Fruit fly (Drosophila melanogaster) whole organism, embryonic: ENCODE results near the gene mld.

ENCODE experiments used
- ATbp ChIP-seq: fragments of 200-800 bp; sonication (Bioruptor generic); optimal IDR thresholded peaks from 2 replicates; lab custom pipeline; 2017; ENCODE audit warnings: missing biosample characterization, mild to moderate bottlenecking, missing genetic modification characterization, missing genetic modification reagents
- CG10209 ChIP-seq: fragments of 200-800 bp; sonication (Bioruptor generic); optimal IDR thresholded peaks from 3 replicates; lab custom pipeline; 2017; ENCODE audit warnings: missing biosample characterization, mild to moderate bottlenecking, missing genetic modification characterization, missing genetic modification reagents
- CG1024 ChIP-seq: fragments of 200-800 bp; sonication (Bioruptor generic); IDR thresholded peaks from 2 replicates; pipeline ENCODE4 v1.3.6; 2022; ENCODE audit warnings: missing biosample characterization, missing genetic modification characterization
- CG10267 ChIP-seq: fragments of 200-800 bp; sonication (Bioruptor generic); optimal IDR thresholded peaks from 2 replicates; lab custom pipeline; 2018; ENCODE audit warnings: missing biosample characterization, mild to moderate bottlenecking, missing genetic modification characterization, moderate library complexity
- CG10321 ChIP-seq: fragments of 200-800 bp; sonication (Bioruptor generic); IDR thresholded peaks from 2 replicates; pipeline ENCODE4 v1.3.6; 2022; ENCODE audit warnings: missing biosample characterization, missing genetic modification characterization
- CG10543 ChIP-seq: fragments of 200-800 bp; sonication (Bioruptor generic); optimal IDR thresholded peaks from 3 replicates; lab custom pipeline; 2017; ENCODE audit warnings: missing biosample characterization, mild to moderate bottlenecking, missing genetic modification characterization, moderate library complexity
- CG11093 ChIP-seq: fragments of 200-800 bp; sonication (Bioruptor generic); IDR thresholded peaks from 3 replicates; pipeline ENCODE4 v1.3.6; 2022; ENCODE audit warnings: missing biosample characterization, missing genetic modification characterization
- CG11504 ChIP-seq: fragments of 200-800 bp; sonication (Bioruptor generic); optimal IDR thresholded peaks from 3 replicates; lab custom pipeline; 2019; ENCODE audit warnings: missing biosample characterization, mild to moderate bottlenecking, missing genetic modification characterization, moderate library complexity
- CG11723 ChIP-seq: fragments of 200-800 bp; sonication (Bioruptor generic); optimal IDR thresholded peaks from 2 replicates; lab custom pipeline; 2017; ENCODE audit warnings: missing biosample characterization, mild to moderate bottlenecking, missing genetic modification characterization
- CG12744 ChIP-seq: fragments of 200-800 bp; sonication (Bioruptor generic); optimal IDR thresholded peaks from 2 replicates; lab custom pipeline; 2016; ENCODE audit warnings: missing biosample characterization, missing genetic modification characterization
- CG12942 ChIP-seq: fragments of 200-800 bp; sonication (Bioruptor generic); optimal IDR thresholded peaks from 3 replicates; lab custom pipeline; 2016; ENCODE audit warnings: missing biosample characterization, missing genetic modification characterization
- CG15479 ChIP-seq: fragments of 200-800 bp; sonication (Bioruptor generic); optimal IDR thresholded peaks from 3 replicates; lab custom pipeline; 2019; ENCODE audit warnings: missing biosample characterization, mild to moderate bottlenecking, missing genetic modification characterization, moderate library complexity
- CG1603 ChIP-seq: fragments of 200-800 bp; sonication (Bioruptor generic); optimal IDR thresholded peaks from 2 replicates; lab custom pipeline; 2019; ENCODE audit warnings: missing biosample characterization, mild to moderate bottlenecking, missing genetic modification characterization, moderate library complexity
- CG17361 ChIP-seq: fragments of 200-800 bp; sonication (Bioruptor generic); IDR thresholded peaks from 3 replicates; pipeline ENCODE4 v1.3.6; 2022; ENCODE audit warnings: missing biosample characterization, missing genetic modification characterization
- CG17568 ChIP-seq: fragments of 200-800 bp; sonication (Bioruptor generic); optimal IDR thresholded peaks from 2 replicates; lab custom pipeline; 2018; ENCODE audit warnings: missing biosample characterization, mild to moderate bottlenecking, missing genetic modification characterization, moderate library complexity
- CG18619 ChIP-seq: fragments of 200-800 bp; sonication (Bioruptor generic); optimal IDR thresholded peaks from 3 replicates; lab custom pipeline; 2017; ENCODE audit warnings: missing biosample characterization, mild to moderate bottlenecking, missing genetic modification characterization
- CG2199 ChIP-seq: fragments of 200-800 bp; sonication (Bioruptor generic); IDR thresholded peaks from 3 replicates; pipeline ENCODE4 v1.3.6; 2022; ENCODE audit warnings: missing biosample characterization, missing genetic modification characterization
- CG2889 ChIP-seq: fragments of 200-800 bp; sonication (Bioruptor generic); IDR thresholded peaks from 3 replicates; pipeline ENCODE4 v1.3.6; 2022; ENCODE audit warnings: missing biosample characterization, missing genetic modification characterization
- CG31365 ChIP-seq: fragments of 200-800 bp; sonication (Bioruptor generic); optimal IDR thresholded peaks from 2 replicates; lab custom pipeline; 2018; ENCODE audit warnings: missing biosample characterization, mild to moderate bottlenecking, missing genetic modification characterization
- CG32767 ChIP-seq: fragments of 200-800 bp; sonication (Bioruptor generic); IDR thresholded peaks from 2 replicates; pipeline ENCODE4 v1.3.6; 2022; ENCODE audit warnings: missing biosample characterization, missing genetic modification characterization
- CG33213 ChIP-seq: fragments of 200-800 bp; sonication (Bioruptor generic); optimal IDR thresholded peaks from 3 replicates; lab custom pipeline; 2016; ENCODE audit warnings: missing biosample characterization, missing genetic modification characterization
- CG34376 ChIP-seq: fragments of 200-800 bp; sonication (Bioruptor generic); optimal IDR thresholded peaks from 2 replicates; lab custom pipeline; 2018; ENCODE audit warnings: missing biosample characterization, mild to moderate bottlenecking, missing genetic modification characterization
- CG3726 ChIP-seq: fragments of 200-800 bp; sonication (Bioruptor generic); IDR thresholded peaks from 3 replicates; pipeline ENCODE4, ENCODE4 v1.3.6; 2022; ENCODE audit warnings: missing biosample characterization, missing genetic modification characterization
- CG4328 ChIP-seq: fragments of 200-800 bp; sonication (Bioruptor generic); optimal IDR thresholded peaks from 3 replicates; lab custom pipeline; 2017; ENCODE audit warnings: missing biosample characterization, missing genetic modification reagents, missing genetic modification characterization
- CG6683 ChIP-seq: fragments of 200-800 bp; sonication (Bioruptor generic); optimal IDR thresholded peaks from 2 replicates; lab custom pipeline; 2017; ENCODE audit warnings: missing biosample characterization, mild to moderate bottlenecking, missing genetic modification characterization, missing genetic modification reagents
- CG6689 ChIP-seq: fragments of 200-800 bp; sonication (Bioruptor generic); IDR thresholded peaks from 2 replicates; pipeline ENCODE4 v1.3.6; 2022; ENCODE audit warnings: missing biosample characterization, missing genetic modification characterization
- CG6791 ChIP-seq: fragments of 200-800 bp; sonication (Bioruptor generic); IDR thresholded peaks from 3 replicates; pipeline ENCODE4 v1.3.6; 2022; ENCODE audit warnings: missing biosample characterization, missing genetic modification characterization; ENCODE audit not compliant: partially characterized antibody
- CG6813 ChIP-seq: fragments of 200-800 bp; sonication (Bioruptor generic); optimal IDR thresholded peaks from 2 replicates; lab custom pipeline; 2017; ENCODE audit warnings: missing biosample characterization, missing genetic modification characterization, mild to moderate bottlenecking, moderate library complexity, missing genetic modification reagents
- Deaf1 ChIP-seq: fragments of 200-800 bp; optimal IDR thresholded peaks from 3 replicates; lab custom pipeline; 2019; ENCODE audit warnings: missing biosample characterization, mild to moderate bottlenecking, missing genetic modification characterization, moderate library complexity
- Dip2 ChIP-seq: fragments of 200-800 bp; sonication (Bioruptor generic); IDR thresholded peaks from 2 replicates; pipeline ENCODE4 v1.3.6; 2022; ENCODE audit warnings: missing biosample characterization, missing genetic modification characterization
- Fer1 ChIP-seq: fragments of 200-800 bp; sonication (Bioruptor generic); optimal IDR thresholded peaks from 2 replicates; lab custom pipeline; 2017; ENCODE audit warnings: missing biosample characterization, mild to moderate bottlenecking, missing genetic modification characterization
- H15 ChIP-seq: fragments of 200-800 bp; sonication (Bioruptor generic); IDR thresholded peaks from 3 replicates; pipeline ENCODE4 v1.3.6; 2022; ENCODE audit warnings: missing biosample characterization, missing genetic modification characterization
- HLH4C ChIP-seq: fragments of 200-800 bp; sonication (Bioruptor generic); IDR thresholded peaks from 3 replicates; pipeline ENCODE4 v1.3.6; 2022; ENCODE audit warnings: missing biosample characterization, missing genetic modification characterization; ENCODE audit not compliant: partially characterized antibody
- Hsf ChIP-seq: fragments of 200-800 bp; sonication (Bioruptor generic); optimal IDR thresholded peaks from 3 replicates; lab custom pipeline; 2016; ENCODE audit warnings: missing biosample characterization, missing genetic modification characterization
- Nf-YC ChIP-seq: fragments of 200-800 bp; optimal IDR thresholded peaks from 3 replicates; lab custom pipeline; 2019; ENCODE audit warnings: missing biosample characterization, mild to moderate bottlenecking, missing genetic modification characterization, moderate library complexity
- Poxn ChIP-seq: fragments of 200-800 bp; sonication (Bioruptor generic); IDR thresholded peaks from 2 replicates; pipeline ENCODE4 v1.3.6; 2022; ENCODE audit warnings: missing biosample characterization, missing genetic modification characterization
- Rfx ChIP-seq: fragments of 200-800 bp; sonication (Bioruptor generic); IDR thresholded peaks from 2 replicates; pipeline ENCODE4 v1.3.6; 2022; ENCODE audit warnings: missing biosample characterization, missing genetic modification characterization
- Sox100B ChIP-seq: fragments of 200-800 bp; sonication (Bioruptor generic); optimal IDR thresholded peaks from 3 replicates; lab custom pipeline; 2018; ENCODE audit warnings: missing biosample characterization, mild to moderate bottlenecking, missing genetic modification characterization
- Spps ChIP-seq: fragments of 200-800 bp; sonication (Bioruptor generic); optimal IDR thresholded peaks from 2 replicates; lab custom pipeline; 2018; ENCODE audit warnings: missing biosample characterization, mild to moderate bottlenecking, missing genetic modification characterization
- bcd ChIP-seq: fragments of 200-800 bp; sonication (Bioruptor generic); optimal IDR thresholded peaks from 2 replicates; lab custom pipeline; 2017; ENCODE audit warnings: missing biosample characterization, mild to moderate bottlenecking, missing genetic modification characterization
- eve ChIP-seq, 2 experiments: fragments of >200 bp; optimal IDR thresholded peaks; 2 replicates each; lab custom pipeline; 2017; ENCODE audit warnings: missing biosample characterization in 2 of 2, missing genetic modification characterization in 2 of 2
- gem ChIP-seq: fragments of 200-800 bp; sonication (Bioruptor generic); optimal IDR thresholded peaks from 2 replicates; lab custom pipeline; 2019; ENCODE audit warnings: missing biosample characterization, mild to moderate bottlenecking, missing genetic modification characterization, moderate library complexity
- lmd ChIP-seq: fragments of 200-800 bp; sonication (Bioruptor generic); IDR thresholded peaks from 2 replicates; pipeline ENCODE4 v1.3.6; 2022; ENCODE audit warnings: missing biosample characterization, missing genetic modification characterization
- lola ChIP-seq, 3 experiments: fragments of >200 bp in 2 of 3; fragments of 200-800 bp in 1 of 3; sonication (Bioruptor generic) in 1 of 3; optimal IDR thresholded peaks; 2 replicates each; lab custom pipeline; 2017 to 2019; ENCODE audit warnings: missing biosample characterization in 3 of 3, missing genetic modification characterization in 3 of 3, mild to moderate bottlenecking in 1 of 3, moderate library complexity in 1 of 3
- mirr ChIP-seq: fragments of 200-800 bp; sonication (Bioruptor generic); optimal IDR thresholded peaks from 3 replicates; lab custom pipeline; 2018; ENCODE audit warnings: missing biosample characterization, mild to moderate bottlenecking, missing genetic modification characterization
- onecut ChIP-seq: fragments of 200-800 bp; sonication (Bioruptor generic); IDR thresholded peaks from 2 replicates; pipeline ENCODE4 v1.3.6; 2022; ENCODE audit warnings: missing biosample characterization, missing genetic modification characterization
- otp ChIP-seq: fragments of 200-800 bp; sonication (Bioruptor generic); IDR thresholded peaks from 3 replicates; pipeline ENCODE4, ENCODE4 v1.3.6; 2022; ENCODE audit warnings: missing biosample characterization, missing genetic modification characterization
- repo ChIP-seq: fragments of 200-800 bp; sonication (Bioruptor generic); optimal IDR thresholded peaks from 2 replicates; lab custom pipeline; 2016; ENCODE audit warnings: missing biosample characterization, missing genetic modification characterization
- salm ChIP-seq: fragments of 200-800 bp; sonication (Bioruptor generic); optimal IDR thresholded peaks from 2 replicates; lab custom pipeline; 2018; ENCODE audit warnings: missing biosample characterization, mild to moderate bottlenecking, missing genetic modification characterization
- twi ChIP-seq: fragments of 200-800 bp; optimal IDR thresholded peaks from 2 replicates; lab custom pipeline; 2019; ENCODE audit warnings: missing biosample characterization, mild to moderate bottlenecking, missing genetic modification characterization, moderate library complexity

The mld gene

DNA sequence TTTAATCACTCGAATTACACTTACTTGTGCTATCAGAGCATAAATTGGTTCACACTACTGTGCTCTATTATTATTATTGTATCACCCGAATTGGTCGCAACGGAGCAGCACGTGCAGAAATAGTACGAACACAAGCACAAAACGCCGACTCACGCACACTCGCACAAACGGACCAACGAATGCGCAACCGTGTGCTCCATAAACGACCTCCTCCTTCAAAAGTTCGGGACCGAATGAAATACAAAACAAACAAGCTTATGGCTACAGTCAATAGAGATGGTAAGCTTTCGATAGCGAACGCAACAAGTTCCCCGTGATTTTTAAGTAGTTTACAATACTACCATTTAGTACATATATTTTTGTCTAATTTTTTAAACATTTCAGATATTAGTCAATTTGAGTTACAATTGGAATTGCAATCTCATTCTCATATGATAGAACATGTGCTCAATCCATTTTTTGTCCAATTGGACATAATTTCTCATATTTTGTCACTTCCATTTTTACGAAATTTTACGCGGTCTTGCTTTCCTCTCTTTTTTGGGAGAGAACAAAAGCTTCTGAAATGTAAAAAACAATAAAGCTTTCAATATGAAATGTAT is 41.7 kb upstream of the mld start, which contains the start of gene Cftr (continued):
- no peak for TF ChIP-seq Spps (tag; lab: Kevin White, UChicago)
- peak; percentile 40 for TF ChIP-seq CG17568
- no peak for TF ChIP-seq CG6791
- TF ChIP-seq Poxn (GFP tag; lab: Robert Waterston, UW): no peak
- peak; percentile 74 for TF ChIP-seq CG10543 (GFP tag; lab: Kevin White, UChicago)
- peak; percentile 66 for TF ChIP-seq CG11504 (tag; lab: Kevin White, UChicago)
- no peak for TF ChIP-seq Dip2 (GFP tag; lab: Robert Waterston, UW)
- TF ChIP-seq lola (GFP tag; optimal IDR thresholded peaks at IDR 0.05; lab: Kevin White, UChicago): no peak
- TF ChIP-seq CG2889 (GFP tag; lab: Robert Waterston, UW): no peak
- no peak for TF ChIP-seq CG32767 (GFP tag; lab: Robert Waterston, UW)
- TF ChIP-seq gem (tag; lab: Kevin White, UChicago): no peak
- TF ChIP-seq CG1603 (tag; lab: Kevin White, UChicago): no peak
- no peak for TF ChIP-seq CG10321
- peak; percentile 61 for TF ChIP-seq CG10267
- TF ChIP-seq CG1024 (GFP tag; lab: Robert Waterston, UW): 0 out of 2 replicates have a peak, but pooled peaks have one; percentile 17
- TF ChIP-seq twi (tag; lab: Kevin White, UChicago): no peak
- peak; percentile 33 for TF ChIP-seq repo (GFP tag; lab: Kevin White, UChicago)
- TF ChIP-seq lmd (GFP tag; lab: Robert Waterston, UW): no peak
- no peak for TF ChIP-seq CG2199 (GFP tag; lab: Robert Waterston, UW)
- no peak for TF ChIP-seq CG10209 (GFP tag; lab: Kevin White, UChicago)
- no peak for TF ChIP-seq CG11093 (GFP tag; lab: Robert Waterston, UW)
- TF ChIP-seq otp (GFP tag; lab: Robert Waterston, UW): peak; percentile 36; the same call in 1 of the 3 replicates
- peak; percentile 81 for TF ChIP-seq Rfx (GFP tag; lab: Robert Waterston, UW)
- TF ChIP-seq onecut: peak; percentile 48; the same call in 1 of the 2 replicates
- peak; percentile 30 for TF ChIP-seq CG33213
- TF ChIP-seq CG12942 (GFP tag; lab: Kevin White, UChicago): no peak
- no peak for TF ChIP-seq salm (tag; lab: Kevin White, UChicago)
- peak; percentile 88 for TF ChIP-seq mirr
- TF ChIP-seq CG4328 (GFP tag; lab: Kevin White, UChicago): peak; percentile 23
- TF ChIP-seq CG17361 (GFP tag; lab: Robert Waterston, UW): no peak
- TF ChIP-seq CG11723 (GFP tag; lab: Kevin White, UChicago): no peak
- no peak for TF ChIP-seq CG6689 (GFP tag; lab: Robert Waterston, UW)
- TF ChIP-seq CG12744 (GFP tag; lab: Kevin White, UChicago): peak; percentile 70
- TF ChIP-seq HLH4C (GFP tag; lab: Robert Waterston, UW): peak; percentile 50
- no peak for TF ChIP-seq ATbp (GFP tag; lab: Kevin White, UChicago)
- TF ChIP-seq CG18619 (GFP tag; lab: Kevin White, UChicago): no peak
- peak; percentile 68 for TF ChIP-seq CG34376 (GFP tag; lab: Kevin White, UChicago)
- TF ChIP-seq Deaf1 (tag; lab: Kevin White, UChicago): peak; percentile 83
- TF ChIP-seq bcd (GFP tag; lab: Kevin White, UChicago): no peak
- TF ChIP-seq Nf-YC: peak; percentile 19
- peak; percentile 68 for TF ChIP-seq Fer1 (GFP tag; lab: Kevin White, UChicago)
- peak; percentile 53 for TF ChIP-seq CG31365 (tag; lab: Kevin White, UChicago)
- peak; percentile 57; the same call in 2 of the 3 replicates for TF ChIP-seq H15 (GFP tag; lab: Robert Waterston, UW)
- no peak for TF ChIP-seq CG15479 (GFP tag; lab: Kevin White, UChicago)
- peak in 1 of 2 experiments; percentile 19 for TF ChIP-seq eve (GFP tag; optimal IDR thresholded peaks at IDR 0.05; lab: Kevin White, UChicago)
- peak; percentile 26 for TF ChIP-seq Hsf (GFP tag; lab: Kevin White, UChicago)
- TF ChIP-seq CG6813: peak; percentile 27
- TF ChIP-seq CG3726: peak; percentile 59; the same call in 1 of the 3 replicates
- TF ChIP-seq Sox100B (GFP tag; lab: Kevin White, UChicago): no peak
- TF ChIP-seq CG6683 (GFP tag; lab: Kevin White, UChicago): no peak
